Worm (Caenorhabditis elegans): ENCODE results near the gene Y45F10D.15.

The Y45F10D.15 gene

ce11 chrIV:13777480-13777879 is 43.3 kb downstream of the Y45F10D.15 start, which contains the start of gene rpl-18 (continued):
- TF ChIP-seq vab-7 (GFP tag; IDR thresholded peaks at IDR 0.05) (no peak), ZK337.2 (GFP tag; IDR thresholded peaks at IDR 0.05) (no peak), lin-13 (GFP tag; optimal IDR thresholded peaks at IDR 0.05) (peak; percentile 72), hlh-30 (tag; optimal IDR thresholded peaks at IDR 0.05; ENCODE audit: insufficient read depth) (peak; percentile 85), daf-8 (GFP tag; IDR thresholded peaks at IDR 0.05) (no peak), madf-5 (GFP tag; IDR thresholded peaks at IDR 0.05) (no peak), mep-1 (tag; optimal IDR thresholded peaks at IDR 0.05) (peak; percentile 57), Y75B8A.6 (GFP tag; IDR thresholded peaks at IDR 0.05) (no peak), cey-2 (tag; optimal IDR thresholded peaks at IDR 0.05; ENCODE audit: borderline replicate concordance, insufficient read depth) (no peak), F10B5.3 (tag; optimal IDR thresholded peaks at IDR 0.05) (no peak), zfp-3 (GFP tag; conservative IDR thresholded peaks at IDR 0.05) (no peak), mxl-3 (GFP tag; optimal IDR thresholded peaks at IDR 0.05) (no peak), nhr-28 (tag; optimal IDR thresholded peaks at IDR 0.05) (no peak), nhr-25 (tag; optimal IDR thresholded peaks at IDR 0.05; ENCODE audit: borderline replicate concordance, insufficient read depth) (no peak), ces-1 (GFP tag; optimal IDR thresholded peaks at IDR 0.05) (no peak), snpc-4 (tag; optimal IDR thresholded peaks at IDR 0.05) (no peak), saeg-2 (GFP tag; IDR thresholded peaks at IDR 0.05) (no peak), jun-1 (tag; optimal IDR thresholded peaks at IDR 0.05) (no peak), ctbp-1 (GFP tag; IDR thresholded peaks at IDR 0.05) (no peak), duxl-1 (tag; optimal IDR thresholded peaks at IDR 0.05; ENCODE audit: poor library complexity) (no peak), T20F7.1 (GFP tag; optimal IDR thresholded peaks at IDR 0.05) (peak; percentile 98), nhr-41 (GFP tag; IDR thresholded peaks at IDR 0.05) (no peak), F26F4.8 (GFP tag; conservative IDR thresholded peaks at IDR 0.05) (no peak), php-3 (GFP tag; IDR thresholded peaks at IDR 0.05) (no peak), snpc-1.2 (GFP tag; IDR thresholded peaks at IDR 0.05) (no peak), ama-1 (optimal IDR thresholded peaks at IDR 0.05) (peak; percentile 4), hlh-11 (tag; optimal IDR thresholded peaks at IDR 0.05) (no peak), zag-1 (tag; optimal IDR thresholded peaks at IDR 0.05) (no peak), ceh-44 (GFP tag; IDR thresholded peaks at IDR 0.05) (no peak), attf-4 (tag; optimal IDR thresholded peaks at IDR 0.05) (no peak), D1046.2 (GFP tag; IDR thresholded peaks at IDR 0.05) (no peak), aha-1 (tag) (no peak), spr-3 (GFP tag; optimal IDR thresholded peaks at IDR 0.05) (no peak), unc-62 (GFP tag; optimal IDR thresholded peaks at IDR 0.05 in 1 of 2) (no peak), unc-62 (tag; optimal IDR thresholded peaks at IDR 0.05) (no peak), nhr-6 (tag; optimal IDR thresholded peaks at IDR 0.05) (peak; percentile 71), lsy-2 (tag; optimal IDR thresholded peaks at IDR 0.05) (peak in 1 of 2 experiments; percentile 92), nhr-77 (tag; optimal IDR thresholded peaks at IDR 0.05) (peak; percentile 43), skn-1 (tag; optimal IDR thresholded peaks at IDR 0.05) (no peak), fkh-10 (GFP tag; optimal IDR thresholded peaks at IDR 0.05) (peak; percentile 20), mdt-29 (GFP tag; IDR thresholded peaks at IDR 0.05) (no peak), set-16 (GFP tag; IDR thresholded peaks at IDR 0.05) (no peak), sdz-12 (GFP tag; optimal IDR thresholded peaks at IDR 0.05) (no peak), dmd-9 (GFP tag; IDR thresholded peaks at IDR 0.05) (no peak), ceh-28 (tag; optimal IDR thresholded peaks at IDR 0.05) (no peak), zip-11 (GFP tag; IDR thresholded peaks at IDR 0.05) (no peak), pha-4 (GFP tag; IDR thresholded peaks at IDR 0.05) (no peak), pha-4 (tag; optimal IDR thresholded peaks at IDR 0.05) (no peak), zip-2 (tag; optimal IDR thresholded peaks at IDR 0.05) (no peak), madf-9 (GFP tag; conservative IDR thresholded peaks at IDR 0.05) (no peak), ceh-82 (tag; optimal IDR thresholded peaks at IDR 0.05) (no peak), lin-1 (GFP tag; IDR thresholded peaks at IDR 0.05) (no peak), R02D3.7 (tag; optimal IDR thresholded peaks at IDR 0.05) (no peak)

Data from whole organism, L4 larva.